1 fruit fly cellular context compared by ENCODE assay signal in the genomic region with DNA sequence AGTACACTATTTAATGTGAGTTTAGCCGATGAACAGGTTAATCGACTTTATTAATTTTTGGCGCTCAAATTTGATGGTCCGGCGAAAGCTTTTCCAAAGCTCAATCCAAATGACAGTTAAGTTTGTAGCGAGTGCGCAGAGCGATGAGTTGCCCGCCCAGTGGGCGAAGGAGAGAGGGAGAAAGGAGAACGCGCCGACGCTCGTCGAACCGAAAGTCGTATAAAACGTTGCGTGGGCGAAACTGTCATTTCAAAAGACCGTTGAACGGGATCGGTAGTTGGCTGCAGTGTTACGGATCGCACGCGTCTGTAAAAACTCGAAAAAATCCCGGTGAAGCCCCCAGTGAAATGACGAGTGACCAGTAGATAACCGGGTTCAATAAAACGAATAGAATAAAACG.
TF ChIP-seq lines count a peak whose summit lies in the region.

A gene (plus strand): TSS at position 265 of the 400 bp plus-strand sequence.

TF ChIP-seq in whole organism, embryonic, 481 proteins besides CTCF, POLR2A, EP300 and RAD21 (continued from another document):
- no peak for TF ChIP-seq Sry-β (GFP tag; optimal IDR thresholded peaks at IDR 0.05; lab: Kevin White, UChicago)
- no peak for TF ChIP-seq pnt (GFP tag; optimal IDR thresholded peaks at IDR 0.05; lab: Kevin White, UChicago)
- no peak for TF ChIP-seq CG3995 (GFP tag; optimal IDR thresholded peaks at IDR 0.05; lab: Kevin White, UChicago)
- TF ChIP-seq tna (GFP tag; IDR thresholded peaks at IDR 0.05; lab: Robert Waterston, UW; ENCODE audit: partially characterized antibody), result no peak
- no peak for TF ChIP-seq lmd (GFP tag; IDR thresholded peaks at IDR 0.05; lab: Robert Waterston, UW)
- peak; percentile 13 for TF ChIP-seq CG15479 (GFP tag; optimal IDR thresholded peaks at IDR 0.05; lab: Kevin White, UChicago)
- TF ChIP-seq trem (tag; optimal IDR thresholded peaks at IDR 0.05; lab: Kevin White, UChicago), result no peak
- TF ChIP-seq CoRest (tag; optimal IDR thresholded peaks at IDR 0.05; lab: Kevin White, UChicago), result peak; percentile 3
- peak; percentile 61 for TF ChIP-seq Myb (GFP tag; optimal IDR thresholded peaks at IDR 0.05; lab: Kevin White, UChicago)
- TF ChIP-seq Hey (tag; optimal IDR thresholded peaks at IDR 0.05; lab: Kevin White, UChicago), result no peak
- TF ChIP-seq pzg (GFP tag; optimal IDR thresholded peaks at IDR 0.05; lab: Kevin White, UChicago), result peak; percentile 9
- TF ChIP-seq sr (GFP tag; IDR thresholded peaks at IDR 0.05; lab: Robert Waterston, UW), result peak; percentile 64; the same call in 2 of the 3 replicates
- TF ChIP-seq Hr78 (GFP tag; optimal IDR thresholded peaks at IDR 0.05; lab: Kevin White, UChicago), result no peak
- TF ChIP-seq CG5180 (GFP tag; optimal IDR thresholded peaks at IDR 0.05; lab: Kevin White, UChicago), result peak; percentile 41
